Worm (Caenorhabditis elegans) whole organism, L4 larva: ENCODE results near the gene hlh-30.

Experiments
- dmd-9 ChIP-seq: fragments of 200-800 bp; sonication (Bioruptor generic); IDR thresholded peaks from 2 replicates; pipeline ENCODE4 v1.3.6; 2022; ENCODE audit warnings: missing genetic modification reagents, missing genetic modification characterization, missing compliant biosample characterization
- egl-27 ChIP-seq: sonication (generic microtip); optimal IDR thresholded peaks from 3 replicates; lab custom pipeline; 2017; ENCODE audit warnings: missing biosample characterization, missing genetic modification reagents, missing genetic modification characterization
- hmg-1.1 ChIP-seq: fragments of 200-800 bp; sonication (Bioruptor generic); IDR thresholded peaks from 2 replicates; pipeline ENCODE4 v1.3.6; 2022; ENCODE audit warnings: missing genetic modification reagents, missing genetic modification characterization, missing compliant biosample characterization
- lin-38 ChIP-seq: fragments of 200-800 bp; sonication (Bioruptor generic); IDR thresholded peaks from 2 replicates; pipeline ENCODE4 v1.3.6; 2022; ENCODE audit warnings: missing genetic modification reagents, missing genetic modification characterization, missing compliant biosample characterization
- mdl-1 ChIP-seq, 2 experiments: fragments of 150-350 bp in 1 of 2; sonication (generic microtip) in 1 of 2; optimal IDR thresholded peaks; 2 replicates each; lab custom pipeline; 2014 to 2017; ENCODE audit warnings: missing biosample characterization in 2 of 2, missing genetic modification characterization in 2 of 2
- pqm-1 ChIP-seq: sonication (generic microtip); optimal IDR thresholded peaks from 2 replicates; lab custom pipeline; 2017; ENCODE audit warnings: missing biosample characterization, missing genetic modification characterization
- skn-1 ChIP-seq: fragments of 150-350 bp; optimal IDR thresholded peaks from 2 replicates; lab custom pipeline; 2014; ENCODE audit warnings: missing biosample characterization, missing genetic modification characterization
- snpc-4 ChIP-seq: fragments of 150-350 bp; optimal IDR thresholded peaks from 2 replicates; lab custom pipeline; 2014; ENCODE audit warnings: missing biosample characterization, missing genetic modification characterization
- tag-97 ChIP-seq: fragments of 200-800 bp; sonication (Bioruptor generic); IDR thresholded peaks from 2 replicates; pipeline ENCODE4 v1.3.6; 2022; ENCODE audit warnings: missing genetic modification characterization, missing compliant biosample characterization
- unc-39 ChIP-seq: sonication (generic microtip); optimal IDR thresholded peaks from 2 replicates; lab custom pipeline; 2017; ENCODE audit warnings: missing biosample characterization, missing genetic modification characterization

- TF ChIP-seq snpc-4 (tag; lab: Kevin White, UChicago) (no peak), unc-39 (no peak), pqm-1 (no peak), dmd-9 (no peak), hmg-1.1 (GFP tag; lab: Robert Waterston, UW) (no peak), skn-1 (tag; lab: Kevin White, UChicago) (no peak), lin-38 (GFP tag; lab: Robert Waterston, UW) (no peak), egl-27 (tag; lab: Kevin White, UChicago) (no peak), mdl-1 (tag; optimal IDR thresholded peaks at IDR 0.05; lab: Kevin White, UChicago) (no peak), tag-97 (GFP tag; lab: Robert Waterston, UW) (no peak)
Measured at ce11 chrIV:3993292-3993691, 41.5 kb downstream of the hlh-30 start, which contains the start of gene F47C12.6.
